Worm (Caenorhabditis elegans) whole organism, L3 larva: Measurements from ENCODE around the gene col-131.

Experiments used
- ceh-16 ChIP-seq: sonication (generic microtip); optimal IDR thresholded peaks from 2 replicates; lab custom pipeline; 2017; ENCODE audit warnings: missing biosample characterization, missing genetic modification characterization
- fkh-10 ChIP-seq: sonication (generic microtip); optimal IDR thresholded peaks from 2 replicates; lab custom pipeline; 2017; ENCODE audit warnings: missing biosample characterization, missing genetic modification reagents, missing genetic modification characterization
- lin-39 ChIP-seq: fragments of 150-350 bp; optimal IDR thresholded peaks from 2 replicates; lab custom pipeline; 2018; ENCODE audit warnings: missing biosample characterization, missing genetic modification reagents, missing genetic modification characterization
- nfya-1 ChIP-seq: sonication (generic microtip); optimal IDR thresholded peaks from 2 replicates; lab custom pipeline; 2017; ENCODE audit warnings: missing genetic modification characterization, mild to moderate bottlenecking, missing compliant biosample characterization, antibody characterized with exemption, moderate library complexity; ENCODE audit not compliant: insufficient read depth
- nhr-237 ChIP-seq: fragments of 150-350 bp; optimal IDR thresholded peaks from 2 replicates; lab custom pipeline; 2014; ENCODE audit warnings: missing biosample characterization, missing genetic modification characterization
- nhr-67 ChIP-seq: fragments of 150-350 bp; optimal IDR thresholded peaks from 2 replicates; lab custom pipeline; 2014; ENCODE audit warnings: missing biosample characterization, missing genetic modification characterization
- nhr-77 ChIP-seq: fragments of 150-350 bp; optimal IDR thresholded peaks from 2 replicates; lab custom pipeline; 2014; ENCODE audit warnings: missing biosample characterization, missing genetic modification characterization
- pqm-1 ChIP-seq: fragments of 150-350 bp; optimal IDR thresholded peaks from 2 replicates; lab custom pipeline; 2017; ENCODE audit warnings: missing biosample characterization, missing genetic modification characterization, inconsistent platforms
- unc-62 ChIP-seq: fragments of 150-350 bp; sonication (generic microtip); optimal IDR thresholded peaks from 4 replicates; lab custom pipeline; 2014; ENCODE audit warnings: missing biosample characterization, missing genetic modification reagents, missing genetic modification characterization

- no peak for TF ChIP-seq nhr-237 (tag; lab: Kevin White, UChicago)
- no peak for TF ChIP-seq nfya-1 (tag; lab: Kevin White, UChicago)
- no peak for TF ChIP-seq ceh-16 (tag; lab: Kevin White, UChicago)
- no peak for TF ChIP-seq fkh-10 (GFP tag; lab: Kevin White, UChicago)
- no peak for TF ChIP-seq pqm-1 (tag; lab: Kevin White, UChicago)
- no peak for TF ChIP-seq unc-62
- no peak for TF ChIP-seq nhr-77
- no peak for TF ChIP-seq nhr-67
- no peak for TF ChIP-seq lin-39 (tag; lab: Kevin White, UChicago)
Measured at ce11 chrIV:13038888-13039287, 28.2 kb downstream of the col-131 start, which contains the start of gene F49E11.2.
